Fruit fly (Drosophila melanogaster): Measurements from ENCODE around the gene Ldaf1.
A peak's percentile ranks its signal among the peaks of the same experiment; 100 is the strongest.

Ldaf1 gene

DNA sequence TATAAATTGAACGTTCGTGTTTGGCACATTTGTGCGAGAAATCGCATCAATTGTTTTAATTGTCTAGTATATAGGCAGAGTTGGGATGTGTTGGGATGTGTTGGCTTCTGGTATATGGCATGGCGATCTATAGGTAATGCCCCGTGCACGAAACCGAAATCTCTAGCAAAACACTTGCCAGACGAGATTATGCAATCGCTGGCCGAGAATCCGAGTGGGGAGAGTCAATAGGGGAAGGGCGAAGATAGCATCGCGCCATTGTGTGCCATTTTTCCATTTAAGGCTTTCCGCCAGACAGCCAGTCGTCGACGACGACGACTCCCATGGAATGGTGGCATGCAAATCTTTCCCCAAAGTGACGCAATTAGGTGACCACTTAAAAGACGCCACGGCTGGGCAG lies 46.8 kb downstream of the Ldaf1 start:
- TF ChIP-seq CG12768 (GFP tag; optimal IDR thresholded peaks at IDR 0.05) (no peak), kay (GFP tag; ENCODE audit: borderline replicate concordance) (no peak), tj (GFP tag; optimal IDR thresholded peaks at IDR 0.05) (no peak)

dm6 chrX:1854070-1854469 lies 47.6 kb downstream of the Ldaf1 start:
- peak; percentile 40 for TF ChIP-seq Crg-1 (GFP tag; optimal IDR thresholded peaks at IDR 0.05)
- peak; percentile 10 for TF ChIP-seq CG7101 (tag; optimal IDR thresholded peaks at IDR 0.05)
- peak; percentile 26 for TF ChIP-seq Mnt (GFP tag; optimal IDR thresholded peaks at IDR 0.05)
- TF ChIP-seq CG1620 (GFP tag; optimal IDR thresholded peaks at IDR 0.05), result no peak
- no peak for TF ChIP-seq Clk (GFP tag; optimal IDR thresholded peaks at IDR 0.05)
- TF ChIP-seq ovo (GFP tag; optimal IDR thresholded peaks at IDR 0.05), result peak; percentile 21

Data from whole organism, adult.